Fruit fly (Drosophila melanogaster): ENCODE measurements around the gene CG32817.

CG32817 gene

dm6 chrX:522357-523043 is 43.6 kb downstream of the CG32817 start (continued):
- TF ChIP-seq vfl (GFP tag; optimal IDR thresholded peaks at IDR 0.05) (peak; percentile 88), CG8388 (GFP tag; optimal IDR thresholded peaks at IDR 0.05) (peak; percentile 41), CG6689 (GFP tag; IDR thresholded peaks at IDR 0.05) (peak; percentile 53; the same call in 1 of the 2 replicates), CG6813 (GFP tag; optimal IDR thresholded peaks at IDR 0.05) (peak; percentile 86), eve (GFP tag; optimal IDR thresholded peaks at IDR 0.05) (no peak), HLHmδ (GFP tag; optimal IDR thresholded peaks at IDR 0.05) (peak; percentile 83), CG9876 (GFP tag; optimal IDR thresholded peaks at IDR 0.05) (peak; percentile 82), CG11247 (GFP tag; IDR thresholded peaks at IDR 0.05) (peak; percentile 89), wek (GFP tag; optimal IDR thresholded peaks at IDR 0.05) (peak; percentile 67), CG11398 (GFP tag; optimal IDR thresholded peaks at IDR 0.05) (peak; percentile 59), CG2116 (GFP tag; optimal IDR thresholded peaks at IDR 0.05) (no peak), jigr1 (GFP tag; IDR thresholded peaks at IDR 0.05) (no peak), CG11696 (GFP tag; IDR thresholded peaks at IDR 0.05) (peak; percentile 63), tin (GFP tag; optimal IDR thresholded peaks at IDR 0.05) (peak; percentile 90), sr (GFP tag; IDR thresholded peaks at IDR 0.05) (peak; percentile 78; the same call in 2 of the 3 replicates), Hr51 (GFP tag; optimal IDR thresholded peaks at IDR 0.05) (peak; percentile 50 to 87), crol (GFP tag; IDR thresholded peaks at IDR 0.05) (peak; percentile 76), ssp (GFP tag; IDR thresholded peaks at IDR 0.05) (peak; percentile 50; the same call in 1 of the 2 replicates), ase (GFP tag; IDR thresholded peaks at IDR 0.05) (peak; percentile 76; the same call in 2 of the 3 replicates), Dip2 (GFP tag; IDR thresholded peaks at IDR 0.05) (no peak), CG16779 (GFP tag; IDR thresholded peaks at IDR 0.05) (peak; percentile 93), mam (GFP tag; optimal IDR thresholded peaks at IDR 0.05) (peak; percentile 94), sqz (GFP tag; optimal IDR thresholded peaks at IDR 0.05) (peak; percentile 40), CG10209 (GFP tag; optimal IDR thresholded peaks at IDR 0.05) (peak; percentile 67), Usf (GFP tag; optimal IDR thresholded peaks at IDR 0.05) (peak; percentile 59), CG1603 (tag; optimal IDR thresholded peaks at IDR 0.05) (peak; percentile 79), CG6175 (GFP tag; IDR thresholded peaks at IDR 0.05) (peak; percentile 90), ranshi (GFP tag; IDR thresholded peaks at IDR 0.05) (peak; percentile 86), gfzf (GFP tag; optimal IDR thresholded peaks at IDR 0.05) (no peak), aop (GFP tag; IDR thresholded peaks at IDR 0.05) (peak; percentile 76; the same call in 1 of the 2 replicates), CG1529 (GFP tag; optimal IDR thresholded peaks at IDR 0.05) (peak; percentile 30), Vsx1 (GFP tag; optimal IDR thresholded peaks at IDR 0.05) (peak; percentile 32), CG4404 (GFP tag; IDR thresholded peaks at IDR 0.05) (peak; percentile 55; the same call in 1 of the 2 replicates), Taf1 (GFP tag; IDR thresholded peaks at IDR 0.05) (peak; percentile 85), CG11560 (tag; IDR thresholded peaks at IDR 0.05) (no peak; the same call in 2 of the 3 replicates), dysf (GFP tag; IDR thresholded peaks at IDR 0.05) (peak; percentile 88), Awh (GFP tag; IDR thresholded peaks at IDR 0.05) (peak; percentile 82), CG10654 (GFP tag; optimal IDR thresholded peaks at IDR 0.05) (peak; percentile 60), Hmr (GFP tag; optimal IDR thresholded peaks at IDR 0.05) (peak; percentile 89), CG11723 (GFP tag; optimal IDR thresholded peaks at IDR 0.05) (peak; percentile 84), Meics (GFP tag; optimal IDR thresholded peaks at IDR 0.05) (peak; percentile 87), row (GFP tag; IDR thresholded peaks at IDR 0.05) (peak; percentile 95), ro (GFP tag; IDR thresholded peaks at IDR 0.05) (no peak), Stat92E (GFP tag; optimal IDR thresholded peaks at IDR 0.05) (no peak), Asciz (GFP tag; optimal IDR thresholded peaks at IDR 0.05) (peak; percentile 67)

All from whole organism, embryonic.